Worm (Caenorhabditis elegans) whole organism, midembryonic: ENCODE results near the gene F59B1.4.

ENCODE experiments used
- T22C8.4 ChIP-seq: fragments of 200-800 bp; sonication (Bioruptor generic); IDR thresholded peaks from 2 replicates; pipeline ENCODE4 v1.3.6; 2022; ENCODE audit warnings: missing genetic modification characterization, missing compliant biosample characterization
- cog-1 ChIP-seq: sonication (generic microtip); optimal IDR thresholded peaks from 2 replicates; lab custom pipeline; 2016; ENCODE audit warnings: missing genetic modification characterization, missing compliant biosample characterization
- flt-1 ChIP-seq: fragments of 200-800 bp; sonication (Bioruptor generic); IDR thresholded peaks from 2 replicates; pipeline ENCODE4 v1.3.6; 2022; ENCODE audit warnings: missing genetic modification characterization, missing compliant biosample characterization
- klf-2 ChIP-seq: fragments of 200-800 bp; sonication (Bioruptor generic); conservative IDR thresholded peaks from 2 replicates; pipeline ENCODE4 v1.3.6; 2022; ENCODE audit warnings: missing genetic modification reagents, missing genetic modification characterization, missing compliant biosample characterization
- med-1 ChIP-seq: sonication (generic microtip); optimal IDR thresholded peaks from 2 replicates; lab custom pipeline; 2017; ENCODE audit warnings: missing genetic modification characterization, mild to moderate bottlenecking, missing compliant biosample characterization, antibody characterized with exemption, missing genetic modification reagents; ENCODE audit not compliant: insufficient read depth
- ref-1 ChIP-seq: fragments of 200-800 bp; sonication (Bioruptor generic); conservative IDR thresholded peaks from 2 replicates; pipeline ENCODE4 v1.3.6; 2022; ENCODE audit warnings: missing genetic modification reagents, missing genetic modification characterization, missing compliant biosample characterization
- tab-1 ChIP-seq: fragments of 200-800 bp; sonication (Bioruptor generic); IDR thresholded peaks from 2 replicates; pipeline ENCODE4 v1.3.6; 2022; ENCODE audit warnings: missing genetic modification characterization, missing compliant biosample characterization
- ztf-23 ChIP-seq: fragments of 200-800 bp; sonication (Bioruptor generic); IDR thresholded peaks from 2 replicates; pipeline ENCODE4 v1.3.6; 2022; ENCODE audit warnings: missing genetic modification reagents, missing genetic modification characterization, missing compliant biosample characterization
- ztf-29 ChIP-seq: fragments of 200-800 bp; sonication (Bioruptor generic); IDR thresholded peaks from 2 replicates; pipeline ENCODE4 v1.3.6; 2022; ENCODE audit warnings: missing genetic modification reagents, missing genetic modification characterization, missing compliant biosample characterization

DNA sequence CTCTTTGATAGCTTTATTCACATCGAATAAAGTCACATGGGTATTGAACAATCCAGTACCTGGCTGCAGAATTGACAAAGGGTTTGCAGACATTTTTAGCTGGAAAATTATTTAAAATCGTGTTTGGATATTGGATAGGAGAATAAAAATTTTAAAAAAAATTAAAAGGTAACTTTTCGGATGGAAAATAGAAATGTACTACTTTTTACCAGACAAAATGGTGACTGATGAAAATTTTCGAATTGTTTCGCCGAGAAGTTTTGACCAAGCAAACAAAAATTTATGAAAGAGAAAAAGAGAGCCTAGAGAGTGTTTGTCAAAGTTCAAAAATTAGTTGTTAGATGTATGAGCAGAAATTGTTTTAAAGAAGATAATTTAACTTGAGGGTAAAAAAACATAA lies 21.0 kb upstream of the F59B1.4 start, which contains the start of gene F59B1.10:
- TF ChIP-seq tab-1 (GFP tag; lab: Robert Waterston, UW): no peak
- no peak for TF ChIP-seq T22C8.4 (GFP tag; lab: Robert Waterston, UW)
- TF ChIP-seq klf-2: no peak
- TF ChIP-seq ref-1 (GFP tag; lab: Robert Waterston, UW): no peak
- TF ChIP-seq ztf-29: no peak
- no peak for TF ChIP-seq med-1 (GFP tag; lab: Kevin White, UChicago)
- TF ChIP-seq cog-1 (tag; lab: Kevin White, UChicago): no peak
- no peak for TF ChIP-seq flt-1
- no peak for TF ChIP-seq ztf-23 (GFP tag; lab: Robert Waterston, UW)
